Fruit fly (Drosophila melanogaster): ENCODE data around the gene Taf13.
A peak's percentile ranks its signal among the peaks of the same experiment; 100 is the strongest.

Gene Taf13

DNA sequence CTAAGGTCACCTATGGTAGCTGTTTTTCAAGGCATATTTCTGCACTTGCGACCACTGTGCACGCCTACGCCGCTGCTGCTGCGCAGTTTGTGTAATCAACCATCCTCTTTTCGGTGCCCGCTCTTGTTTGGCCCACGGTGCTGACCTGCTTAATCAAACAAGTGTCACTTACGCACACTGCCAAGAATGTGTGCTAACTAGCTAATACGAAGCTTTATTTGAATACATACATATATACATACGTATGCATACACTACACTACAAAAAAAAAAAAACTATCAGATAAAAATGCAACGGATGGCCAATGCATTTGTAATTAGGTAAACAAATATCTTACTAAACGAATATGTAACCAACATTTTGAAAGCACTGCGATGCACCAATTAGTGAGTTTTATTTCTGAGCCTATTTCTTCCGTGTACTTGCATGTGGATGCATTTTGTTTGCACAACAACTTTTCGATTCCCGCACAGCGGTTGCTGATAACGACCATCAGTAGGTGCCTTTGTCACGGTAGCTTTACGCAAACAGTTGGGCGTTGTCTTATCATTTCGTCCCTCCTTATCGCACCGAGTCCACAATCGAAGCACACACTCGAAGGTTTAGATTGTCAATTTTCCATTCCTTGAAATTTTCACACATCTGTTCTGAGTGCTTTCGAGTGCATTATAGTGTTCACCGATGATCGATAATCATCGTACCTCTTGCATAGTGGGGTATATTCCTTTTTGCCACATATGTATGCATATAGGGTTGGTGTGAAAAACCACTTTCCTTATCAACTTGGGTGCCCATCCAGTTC is 7.2 kb downstream of the Taf13 start:
- no peak for TF ChIP-seq Hr78 (GFP tag; optimal IDR thresholded peaks at IDR 0.05)
- no peak for TF ChIP-seq tai (GFP tag; optimal IDR thresholded peaks at IDR 0.05)
- TF ChIP-seq sv (GFP tag; optimal IDR thresholded peaks at IDR 0.05): peak; percentile 87
- no peak for TF ChIP-seq CG9705 (GFP tag; optimal IDR thresholded peaks at IDR 0.05)
- TF ChIP-seq Rel (GFP tag; optimal IDR thresholded peaks at IDR 0.05): peak; percentile 50
- peak; percentile 48 for TF ChIP-seq Rel (tag; optimal IDR thresholded peaks at IDR 0.05)
- peak; percentile 88 for TF ChIP-seq psq (GFP tag; optimal IDR thresholded peaks at IDR 0.05)
- TF ChIP-seq HLH106 (tag; optimal IDR thresholded peaks at IDR 0.05): peak; percentile 80
- no peak for TF ChIP-seq GATAd (GFP tag; optimal IDR thresholded peaks at IDR 0.05)
- TF ChIP-seq OdsH (GFP tag; optimal IDR thresholded peaks at IDR 0.05): peak; percentile 93
- no peak for TF ChIP-seq Vsx2 (GFP tag; optimal IDR thresholded peaks at IDR 0.05; ENCODE audit: partially characterized antibody)
- TF ChIP-seq Sp1 (GFP tag; optimal IDR thresholded peaks at IDR 0.05): peak; percentile 92
- peak; percentile 63 for TF ChIP-seq woc (GFP tag; optimal IDR thresholded peaks at IDR 0.05)
- peak; percentile 48 for TF ChIP-seq Hr83 (GFP tag; optimal IDR thresholded peaks at IDR 0.05; ENCODE audit: poor library complexity, severe bottlenecking)
- TF ChIP-seq Dfd (GFP tag; optimal IDR thresholded peaks at IDR 0.05): peak; percentile 32
- peak; percentile 94 for TF ChIP-seq h (GFP tag; optimal IDR thresholded peaks at IDR 0.05)
- TF ChIP-seq N (GFP tag; optimal IDR thresholded peaks at IDR 0.05): no peak
- TF ChIP-seq sage (GFP tag; optimal IDR thresholded peaks at IDR 0.05): peak; percentile 33
- TF ChIP-seq lola (GFP tag; optimal IDR thresholded peaks at IDR 0.05): no peak
- TF ChIP-seq ey (GFP tag; optimal IDR thresholded peaks at IDR 0.05): peak; percentile 96
- no peak for TF ChIP-seq Abd-B (GFP tag; optimal IDR thresholded peaks at IDR 0.05)
- peak; percentile 81 for TF ChIP-seq dmrt93B (GFP tag; optimal IDR thresholded peaks at IDR 0.05)
- peak; percentile 78 for TF ChIP-seq CG32264 (GFP tag; optimal IDR thresholded peaks at IDR 0.05)
- peak; percentile 92 for TF ChIP-seq Hnf4 (GFP tag; optimal IDR thresholded peaks at IDR 0.05)
- TF ChIP-seq dsf (GFP tag; optimal IDR thresholded peaks at IDR 0.05; ENCODE audit: borderline replicate concordance): peak; percentile 51
- TF ChIP-seq dl (GFP tag; optimal IDR thresholded peaks at IDR 0.05; ENCODE audit: insufficient read depth in 1 of 2, partially characterized antibody in 2 of 2): no peak
- peak; percentile 68 to 95 for TF ChIP-seq foxo (GFP tag; optimal IDR thresholded peaks at IDR 0.05)
- TF ChIP-seq rgr (GFP tag; optimal IDR thresholded peaks at IDR 0.05): peak; percentile 93
- no peak for TF ChIP-seq Myc (optimal IDR thresholded peaks at IDR 0.05)
- TF ChIP-seq pan (optimal IDR thresholded peaks at IDR 0.05): no peak
- peak; percentile 96 for TF ChIP-seq fru (GFP tag; optimal IDR thresholded peaks at IDR 0.05)
- TF ChIP-seq Mio (GFP tag; optimal IDR thresholded peaks at IDR 0.05): peak; percentile 69
- no peak for TF ChIP-seq jim (GFP tag; optimal IDR thresholded peaks at IDR 0.05)
- TF ChIP-seq Jra (GFP tag; optimal IDR thresholded peaks at IDR 0.05): peak; percentile 80
- TF ChIP-seq br (GFP tag; optimal IDR thresholded peaks at IDR 0.05): peak; percentile 94
- TF ChIP-seq Dif (GFP tag; optimal IDR thresholded peaks at IDR 0.05; ENCODE audit: partially characterized antibody): peak; percentile 49
- peak; percentile 94 for TF ChIP-seq brk (GFP tag; optimal IDR thresholded peaks at IDR 0.05)
- TF ChIP-seq CrebA (GFP tag; optimal IDR thresholded peaks at IDR 0.05; ENCODE audit: borderline replicate concordance): no peak
- TF ChIP-seq usp (GFP tag; optimal IDR thresholded peaks at IDR 0.05): no peak

DNA sequence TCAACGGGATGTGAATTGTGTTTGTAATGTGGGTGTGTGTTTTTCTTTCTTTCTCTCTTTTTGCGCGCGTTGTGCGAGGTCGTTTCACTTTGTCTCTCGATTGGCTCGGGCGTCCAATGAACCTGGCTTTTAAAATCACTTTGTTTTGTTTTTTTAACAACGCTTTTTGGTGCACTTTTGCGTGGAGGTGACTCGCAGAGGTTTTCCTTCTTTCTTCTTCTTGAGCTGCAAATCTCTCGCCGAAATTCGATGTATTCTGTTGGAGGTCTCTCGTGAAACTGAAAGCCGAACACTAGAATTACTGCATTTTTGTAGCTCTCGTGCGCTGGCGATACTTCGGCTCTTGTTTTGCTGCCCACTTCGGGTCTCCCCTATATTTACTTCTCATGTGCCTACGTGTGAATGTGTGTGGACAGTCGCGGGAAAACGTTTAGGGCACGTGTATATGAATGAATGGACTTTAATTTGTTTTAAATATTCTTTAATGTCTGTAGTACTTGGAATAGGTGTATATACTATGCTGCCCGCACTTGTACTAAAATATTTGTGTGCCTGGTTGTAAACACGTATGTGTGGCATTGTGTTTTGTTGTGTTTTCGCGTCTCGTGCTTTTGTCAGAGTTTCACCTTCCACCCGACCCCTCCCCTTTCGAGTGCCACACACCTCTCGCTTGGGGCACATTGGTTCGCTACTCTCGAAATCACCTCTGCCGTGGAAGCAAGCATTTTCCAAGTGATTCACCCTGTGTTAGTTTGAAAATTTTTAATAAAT is 8.7 kb downstream of the Taf13 start, which contains the start of gene fok:
fok (minus strand) TSS at position 286 of the 771 bp plus-strand sequence.
- TF ChIP-seq HLH106 (tag; optimal IDR thresholded peaks at IDR 0.05): peak; percentile 98
- TF ChIP-seq Jra (GFP tag; optimal IDR thresholded peaks at IDR 0.05): peak; percentile 86
- no peak for TF ChIP-seq lola (GFP tag; optimal IDR thresholded peaks at IDR 0.05)
- peak; percentile 99 for TF ChIP-seq h (GFP tag; optimal IDR thresholded peaks at IDR 0.05)
- peak; percentile 78 for TF ChIP-seq dsf (GFP tag; optimal IDR thresholded peaks at IDR 0.05; ENCODE audit: borderline replicate concordance)
- peak; percentile 99 for TF ChIP-seq fru (GFP tag; optimal IDR thresholded peaks at IDR 0.05)
- peak; percentile 46 for TF ChIP-seq jim (GFP tag; optimal IDR thresholded peaks at IDR 0.05)
- TF ChIP-seq sv (GFP tag; optimal IDR thresholded peaks at IDR 0.05): peak; percentile 84
- TF ChIP-seq tai (GFP tag; optimal IDR thresholded peaks at IDR 0.05): peak; percentile 90
- TF ChIP-seq sage (GFP tag; optimal IDR thresholded peaks at IDR 0.05): peak; percentile 97
- TF ChIP-seq CrebA (GFP tag; optimal IDR thresholded peaks at IDR 0.05; ENCODE audit: borderline replicate concordance): no peak
- peak; percentile 56 for TF ChIP-seq GATAd (GFP tag; optimal IDR thresholded peaks at IDR 0.05)
- peak; percentile 99 for TF ChIP-seq br (GFP tag; optimal IDR thresholded peaks at IDR 0.05)
- TF ChIP-seq psq (GFP tag; optimal IDR thresholded peaks at IDR 0.05): peak; percentile 96
- TF ChIP-seq Rel (GFP tag; optimal IDR thresholded peaks at IDR 0.05): peak; percentile 96
- peak; percentile 99 for TF ChIP-seq Rel (tag; optimal IDR thresholded peaks at IDR 0.05)
- peak; percentile 19 to 48 for TF ChIP-seq dl (GFP tag; optimal IDR thresholded peaks at IDR 0.05; ENCODE audit: insufficient read depth in 1 of 2, partially characterized antibody in 2 of 2)
- TF ChIP-seq Myc (optimal IDR thresholded peaks at IDR 0.05): no peak
- TF ChIP-seq Dif (GFP tag; optimal IDR thresholded peaks at IDR 0.05; ENCODE audit: partially characterized antibody): peak; percentile 27
- TF ChIP-seq Hnf4 (GFP tag; optimal IDR thresholded peaks at IDR 0.05): peak; percentile 97
- peak; percentile 76 for TF ChIP-seq Hr83 (GFP tag; optimal IDR thresholded peaks at IDR 0.05; ENCODE audit: poor library complexity, severe bottlenecking)
- peak; percentile 92 for TF ChIP-seq CG32264 (GFP tag; optimal IDR thresholded peaks at IDR 0.05)
- TF ChIP-seq Hr78 (GFP tag; optimal IDR thresholded peaks at IDR 0.05): no peak
- TF ChIP-seq OdsH (GFP tag; optimal IDR thresholded peaks at IDR 0.05): peak; percentile 99
- peak; percentile 99 for TF ChIP-seq woc (GFP tag; optimal IDR thresholded peaks at IDR 0.05)
- no peak for TF ChIP-seq usp (GFP tag; optimal IDR thresholded peaks at IDR 0.05)
- TF ChIP-seq Abd-B (GFP tag; optimal IDR thresholded peaks at IDR 0.05): no peak
- peak; percentile 97 for TF ChIP-seq dmrt93B (GFP tag; optimal IDR thresholded peaks at IDR 0.05)
- no peak for TF ChIP-seq N (GFP tag; optimal IDR thresholded peaks at IDR 0.05)
- TF ChIP-seq Vsx2 (GFP tag; optimal IDR thresholded peaks at IDR 0.05; ENCODE audit: partially characterized antibody): no peak
- peak; percentile 67 for TF ChIP-seq Dfd (GFP tag; optimal IDR thresholded peaks at IDR 0.05)
- no peak for TF ChIP-seq pan (optimal IDR thresholded peaks at IDR 0.05)
- peak; percentile 98 for TF ChIP-seq CG9705 (GFP tag; optimal IDR thresholded peaks at IDR 0.05)
- TF ChIP-seq Mio (GFP tag; optimal IDR thresholded peaks at IDR 0.05): peak; percentile 87
- TF ChIP-seq Sp1 (GFP tag; optimal IDR thresholded peaks at IDR 0.05): peak; percentile 98
- peak; percentile 89 for TF ChIP-seq brk (GFP tag; optimal IDR thresholded peaks at IDR 0.05)

Measured in whole organism, wandering third instar larva.